Worm (Caenorhabditis elegans) whole organism, dauer: ENCODE results near the gene T12A7.2.

Experiments
- unc-62 ChIP-seq: sonication (generic microtip); optimal IDR thresholded peaks from 2 replicates; lab custom pipeline; 2017; ENCODE audit warnings: missing biosample characterization, missing genetic modification reagents, missing genetic modification characterization

T12A7.2 gene

ce11 chrIV:11737269-11737668 lies 23.6 kb downstream of the T12A7.2 start, which contains the start of gene K01A6.8:
K01A6.8 (minus strand) TSS chrIV:11737369.
- no peak for TF ChIP-seq unc-62

ce11 chrIV:11735025-11735424 lies 25.9 kb downstream of the T12A7.2 start, which contains the start of gene K01A6.6:
K01A6.6 (plus strand) TSS chrIV:11735325.
- no peak for TF ChIP-seq unc-62

- no peak for TF ChIP-seq unc-62
Measured at ce11 chrIV:11723255-11723654, 37.7 kb downstream of the T12A7.2 start.

ce11 chrIV:11721878-11722277 lies 39.0 kb downstream of the T12A7.2 start:
- TF ChIP-seq unc-62: no peak

- no peak for TF ChIP-seq unc-62
Measured at ce11 chrIV:11718653-11719052, 42.3 kb downstream of the T12A7.2 start.

- no peak for TF ChIP-seq unc-62
Measured at ce11 chrIV:11717094-11717876, 43.6 kb downstream of the T12A7.2 start.

- no peak for TF ChIP-seq unc-62
Measured at ce11 chrIV:11716414-11716813, 44.5 kb downstream of the T12A7.2 start.

- no peak for TF ChIP-seq unc-62
Measured at ce11 chrIV:11714739-11715138, 46.2 kb downstream of the T12A7.2 start, which contains the start of gene magi-1. magi-1 (plus strand) TSS chrIV:11715039.

ce11 chrIV:11713289-11713688 lies 47.6 kb downstream of the T12A7.2 start:
- TF ChIP-seq unc-62: no peak

- TF ChIP-seq unc-62: no peak
Measured at ce11 chrIV:11710331-11710730, 50.6 kb downstream of the T12A7.2 start.
